Worm (Caenorhabditis elegans) whole organism, L4 larva: ENCODE measurements around the gene irld-39.

Experiments
- F37D6.2 ChIP-seq: sonication (generic microtip); optimal IDR thresholded peaks from 2 replicates; lab custom pipeline; 2016; ENCODE audit warnings: mild to moderate bottlenecking, missing genetic modification characterization, missing compliant biosample characterization
- F44E2.7 ChIP-seq: fragments of 200-800 bp; sonication (Bioruptor generic); IDR thresholded peaks from 2 replicates; pipeline ENCODE4 v2.1.2; 2022; ENCODE audit warnings: missing genetic modification characterization, missing compliant biosample characterization
- T20F7.1 ChIP-seq: fragments of 200-800 bp; sonication (Bioruptor generic); optimal IDR thresholded peaks from 2 replicates; lab custom pipeline; 2018; ENCODE audit warnings: mild to moderate bottlenecking, missing genetic modification characterization, missing compliant biosample characterization
- T26A8.4 ChIP-seq: fragments of 200-800 bp; sonication (Bioruptor generic); IDR thresholded peaks from 2 replicates; pipeline ENCODE4 v1.3.6; 2022; ENCODE audit warnings: missing genetic modification characterization, missing compliant biosample characterization
- Y48G9A.11 ChIP-seq: fragments of 200-800 bp; sonication (Bioruptor generic); IDR thresholded peaks from 2 replicates; pipeline ENCODE4 v1.3.6; 2022; ENCODE audit warnings: missing genetic modification reagents, missing genetic modification characterization, missing compliant biosample characterization
- aha-1 ChIP-seq: fragments of 150-350 bp; peaks from one replicate; lab custom pipeline; 2014; ENCODE audit warnings: missing biosample characterization, missing genetic modification characterization
- aly-2 ChIP-seq: sonication (generic microtip); optimal IDR thresholded peaks from 2 replicates; lab custom pipeline; 2018; ENCODE audit warnings: missing biosample characterization, missing genetic modification characterization
- ama-1 ChIP-seq: fragments of 150-350 bp; optimal IDR thresholded peaks from 2 replicates; lab custom pipeline; 2014; ENCODE audit warnings: inconsistent platforms, mixed read lengths
- ces-1 ChIP-seq: fragments of 150-350 bp; sonication (generic microtip); optimal IDR thresholded peaks from 4 replicates; lab custom pipeline; 2014; ENCODE audit warnings: missing biosample characterization, missing genetic modification reagents, missing genetic modification characterization
- daf-19 ChIP-seq: fragments of 200-800 bp; sonication (Bioruptor generic); conservative IDR thresholded peaks from 2 replicates; pipeline ENCODE4 v1.3.6; 2022; ENCODE audit warnings: missing genetic modification characterization, missing compliant biosample characterization
- dmd-9 ChIP-seq: fragments of 200-800 bp; sonication (Bioruptor generic); IDR thresholded peaks from 2 replicates; pipeline ENCODE4 v1.3.6; 2022; ENCODE audit warnings: missing genetic modification reagents, missing genetic modification characterization, missing compliant biosample characterization
- egl-43 ChIP-seq: fragments of 200-800 bp; sonication (Bioruptor generic); IDR thresholded peaks from 2 replicates; pipeline ENCODE4 v1.3.6; 2022; ENCODE audit warnings: missing genetic modification reagents, missing genetic modification characterization, missing compliant biosample characterization
- gei-8 ChIP-seq: fragments of 200-800 bp; sonication (Bioruptor generic); optimal IDR thresholded peaks from 2 replicates; lab custom pipeline; 2018; ENCODE audit warnings: mild to moderate bottlenecking, missing genetic modification characterization, missing compliant biosample characterization
- hlh-11 ChIP-seq: fragments of 200-800 bp; sonication (Bioruptor generic); optimal IDR thresholded peaks from 2 replicates; lab custom pipeline; 2018; ENCODE audit warnings: mild to moderate bottlenecking, missing genetic modification characterization, missing compliant biosample characterization
- lin-15B ChIP-seq: fragments of 150-350 bp; sonication (generic microtip); optimal IDR thresholded peaks from 3 replicates; lab custom pipeline; 2014; ENCODE audit warnings: missing biosample characterization, missing genetic modification characterization
- lin-39 ChIP-seq: fragments of 150-350 bp; optimal IDR thresholded peaks from 2 replicates; lab custom pipeline; 2014; ENCODE audit warnings: missing biosample characterization, missing genetic modification reagents, missing genetic modification characterization
- lir-3 ChIP-seq: sonication (generic microtip); optimal IDR thresholded peaks from 2 replicates; lab custom pipeline; 2016; ENCODE audit warnings: mild to moderate bottlenecking, missing genetic modification characterization, missing compliant biosample characterization
- mdl-1 ChIP-seq, 2 experiments: fragments of 150-350 bp in 1 of 2; sonication (generic microtip) in 1 of 2; optimal IDR thresholded peaks; 2 replicates each; lab custom pipeline; 2014 to 2017; ENCODE audit warnings: missing biosample characterization in 2 of 2, missing genetic modification characterization in 2 of 2
- nhr-10 ChIP-seq: fragments of 150-350 bp; optimal IDR thresholded peaks from 2 replicates; lab custom pipeline; 2014; ENCODE audit warnings: missing biosample characterization, missing genetic modification characterization
- nhr-11 ChIP-seq: fragments of 150-350 bp; optimal IDR thresholded peaks from 2 replicates; lab custom pipeline; 2014; ENCODE audit warnings: missing biosample characterization, missing genetic modification characterization
- nhr-111 ChIP-seq: fragments of 200-800 bp; sonication (Bioruptor generic); optimal IDR thresholded peaks from 2 replicates; lab custom pipeline; 2018; ENCODE audit warnings: mild to moderate bottlenecking, missing genetic modification characterization, missing compliant biosample characterization
- nhr-237 ChIP-seq: sonication (generic microtip); optimal IDR thresholded peaks from 2 replicates; lab custom pipeline; 2017; ENCODE audit warnings: missing biosample characterization, missing genetic modification characterization
- nhr-25 ChIP-seq: sonication (generic microtip); optimal IDR thresholded peaks from 2 replicates; lab custom pipeline; 2017; ENCODE audit warnings: missing genetic modification characterization, mild to moderate bottlenecking, missing compliant biosample characterization, antibody characterized with exemption, moderate library complexity, borderline replicate concordance; ENCODE audit not compliant: insufficient read depth
- nhr-28 ChIP-seq: fragments of 150-350 bp; optimal IDR thresholded peaks from 2 replicates; lab custom pipeline; 2014; ENCODE audit warnings: missing biosample characterization, missing genetic modification characterization
- nhr-41 ChIP-seq: fragments of 200-800 bp; sonication (Bioruptor generic); IDR thresholded peaks from 2 replicates; pipeline ENCODE4 v1.3.6; 2022; ENCODE audit warnings: missing genetic modification reagents, missing genetic modification characterization, missing compliant biosample characterization
- php-3 ChIP-seq: fragments of 200-800 bp; sonication (Bioruptor generic); IDR thresholded peaks from 2 replicates; pipeline ENCODE4 v1.3.6; 2022; ENCODE audit warnings: missing genetic modification reagents, missing genetic modification characterization, missing compliant biosample characterization
- snpc-1.2 ChIP-seq: fragments of 200-800 bp; sonication (Bioruptor generic); IDR thresholded peaks from 2 replicates; pipeline ENCODE4 v1.3.6; 2022; ENCODE audit warnings: missing genetic modification reagents, missing genetic modification characterization, missing compliant biosample characterization
- tag-97 ChIP-seq: fragments of 200-800 bp; sonication (Bioruptor generic); IDR thresholded peaks from 2 replicates; pipeline ENCODE4 v1.3.6; 2022; ENCODE audit warnings: missing genetic modification characterization, missing compliant biosample characterization
- unc-62 ChIP-seq, 3 experiments: fragments of 150-350 bp in 1 of 3; sonication (generic microtip); optimal IDR thresholded peaks in 2 of 3; peaks in 1 of 3; 1 replicate in 1 of 3; 2 replicates in 2 of 3; lab custom pipeline; 2014 to 2017; ENCODE audit warnings: missing biosample characterization in 3 of 3, missing genetic modification characterization in 3 of 3, missing genetic modification reagents in 3 of 3, missing genotype in 1 of 3
- vab-7 ChIP-seq: fragments of 200-800 bp; sonication (Bioruptor generic); IDR thresholded peaks from 2 replicates; pipeline ENCODE4 v1.3.6; 2022; ENCODE audit warnings: missing genetic modification reagents, missing genetic modification characterization, missing compliant biosample characterization
- zip-2 ChIP-seq: fragments of 150-350 bp; optimal IDR thresholded peaks from 2 replicates; lab custom pipeline; 2014; ENCODE audit warnings: missing biosample characterization, missing genetic modification characterization
- ztf-11 ChIP-seq: fragments of 150-350 bp; optimal IDR thresholded peaks from 2 replicates; lab custom pipeline; 2014; ENCODE audit warnings: missing biosample characterization, missing genetic modification characterization

Gene irld-39

ce11 chrIV:16230464-16230863, 2.5 kb upstream of the irld-39 start:
- TF ChIP-seq unc-62 (GFP tag; optimal IDR thresholded peaks at IDR 0.05 in 1 of 2; lab: Kevin White, UChicago) = peak in 1 of 2 experiments; percentile 90
- TF ChIP-seq unc-62 (tag; optimal IDR thresholded peaks at IDR 0.05; lab: Kevin White, UChicago) = no peak
- no peak for TF ChIP-seq lin-39 (tag; lab: Kevin White, UChicago)
- TF ChIP-seq F37D6.2 = no peak
- no peak for TF ChIP-seq hlh-11 (tag; lab: Kevin White, UChicago)
- no peak for TF ChIP-seq lin-15B

ce11 chrIV:16236827-16237226, 3.9 kb downstream of the irld-39 start:
- TF ChIP-seq snpc-1.2 (GFP tag; lab: Robert Waterston, UW) (peak; percentile 64), T26A8.4 (GFP tag; lab: Robert Waterston, UW) (no peak), nhr-41 (GFP tag; lab: Robert Waterston, UW) (no peak)

- no peak for TF ChIP-seq nhr-10
- no peak for TF ChIP-seq nhr-11 (tag; lab: Kevin White, UChicago)
- no peak for TF ChIP-seq nhr-111 (GFP tag; lab: Kevin White, UChicago)
- no peak for TF ChIP-seq ces-1 (GFP tag; lab: Kevin White, UChicago)
Measured at ce11 chrIV:16238555-16238954, 5.6 kb downstream of the irld-39 start, which contains the start of gene srw-61. TSS of gene srw-61 (minus strand) at chrIV:16238655.

- TF ChIP-seq ztf-11 (no peak), Y48G9A.11 (GFP tag; lab: Robert Waterston, UW) (no peak), ama-1 (no peak), snpc-1.2 (GFP tag; lab: Robert Waterston, UW) (no peak), dmd-9 (GFP tag; lab: Robert Waterston, UW) (no peak), nhr-28 (tag; lab: Kevin White, UChicago) (no peak), egl-43 (GFP tag; lab: Robert Waterston, UW) (no peak), daf-19 (GFP tag; lab: Robert Waterston, UW) (no peak), aha-1 (tag; lab: Kevin White, UChicago) (no peak), lir-3 (tag; lab: Kevin White, UChicago) (no peak), vab-7 (no peak), T20F7.1 (GFP tag; lab: Kevin White, UChicago) (no peak), zip-2 (tag; lab: Kevin White, UChicago) (no peak), tag-97 (no peak), aly-2 (tag; lab: Kevin White, UChicago) (no peak), gei-8 (GFP tag; lab: Kevin White, UChicago) (no peak), mdl-1 (tag; optimal IDR thresholded peaks at IDR 0.05; lab: Kevin White, UChicago) (no peak), nhr-25 (tag; lab: Kevin White, UChicago) (no peak), unc-62 (GFP tag; optimal IDR thresholded peaks at IDR 0.05 in 1 of 2; lab: Kevin White, UChicago) (no peak), unc-62 (tag; optimal IDR thresholded peaks at IDR 0.05; lab: Kevin White, UChicago) (no peak)
- TF ChIP-seq, all 104 proteins: peak for 0
Measured at ce11 chrIV:16247131-16247530, 14.2 kb downstream of the irld-39 start, which contains the start of gene F38C2.1. TSS of gene F38C2.1 (plus strand) at chrIV:16247431.

ce11 chrIV:16254464-16254863, 21.5 kb downstream of the irld-39 start, which contains the start of gene hlh-17:
TSS of gene hlh-17 (plus strand) at chrIV:16254764.
- no peak for TF ChIP-seq nhr-237 (tag; lab: Kevin White, UChicago)
- TF ChIP-seq F37D6.2 = no peak
- no peak for TF ChIP-seq nhr-28 (tag; lab: Kevin White, UChicago)
- TF ChIP-seq ama-1 = no peak
- no peak for TF ChIP-seq php-3 (GFP tag; lab: Robert Waterston, UW)
- TF ChIP-seq lir-3 (tag; lab: Kevin White, UChicago) = no peak
- TF ChIP-seq unc-62 (GFP tag; optimal IDR thresholded peaks at IDR 0.05 in 1 of 2; lab: Kevin White, UChicago) = peak in 1 of 2 experiments; percentile 57
- TF ChIP-seq unc-62 (tag; optimal IDR thresholded peaks at IDR 0.05; lab: Kevin White, UChicago) = no peak
- TF ChIP-seq F44E2.7 (GFP tag; lab: Robert Waterston, UW) = no peak
